Worm (Caenorhabditis elegans) whole organism, L1 larva: ENCODE results near the gene C25F9.6.

Source experiments
- F16B12.6 ChIP-seq: fragments of 150-350 bp; optimal IDR thresholded peaks from 2 replicates; lab custom pipeline; 2014; ENCODE audit warnings: missing biosample characterization, missing genetic modification characterization
- alr-1 ChIP-seq: fragments of 200-800 bp; sonication (Bioruptor generic); optimal IDR thresholded peaks from 2 replicates; lab custom pipeline; 2018; ENCODE audit warnings: borderline replicate concordance, mild to moderate bottlenecking, missing genetic modification characterization, missing compliant biosample characterization
- blmp-1 ChIP-seq: fragments of 150-350 bp; optimal IDR thresholded peaks from 2 replicates; lab custom pipeline; 2014; ENCODE audit warnings: missing biosample characterization, missing genetic modification characterization
- ceh-8 ChIP-seq: fragments of 200-800 bp; sonication (Bioruptor generic); optimal IDR thresholded peaks from 2 replicates; lab custom pipeline; 2018; ENCODE audit warnings: mild to moderate bottlenecking, missing genetic modification characterization, moderate library complexity, missing compliant biosample characterization
- ces-1 ChIP-seq: fragments of 150-350 bp; optimal IDR thresholded peaks from 2 replicates; lab custom pipeline; 2014; ENCODE audit warnings: missing biosample characterization, missing genetic modification reagents, missing genetic modification characterization
- efl-1 ChIP-seq, 4 experiments: fragments of 150-350 bp; optimal IDR thresholded peaks in 3 of 4; peaks in 1 of 4; 1 replicate in 1 of 4; 2 replicates in 3 of 4; lab custom pipeline; 2014; ENCODE audit warnings: missing biosample characterization in 2 of 4, missing genetic modification characterization in 2 of 4, missing genetic modification reagents in 2 of 4
- elt-2 ChIP-seq: sonication (generic microtip); optimal IDR thresholded peaks from 2 replicates; lab custom pipeline; 2016; ENCODE audit warnings: missing genetic modification characterization, mild to moderate bottlenecking, inconsistent platforms, missing compliant biosample characterization, missing genetic modification reagents
- elt-3 ChIP-seq, 6 experiments: fragments of 150-350 bp in 1 of 6; sonication (generic microtip); optimal IDR thresholded peaks; 2 replicates each; lab custom pipeline; 2017 to 2018; ENCODE audit warnings: missing biosample characterization in 6 of 6, missing genetic modification characterization in 6 of 6, inconsistent platforms in 1 of 6
- fkh-4 ChIP-seq: sonication (generic microtip); optimal IDR thresholded peaks from 2 replicates; lab custom pipeline; 2016; ENCODE audit warnings: missing compliant biosample characterization, missing genetic modification characterization, borderline replicate concordance
- hlh-17 ChIP-seq: fragments of 200-800 bp; sonication (Bioruptor generic); optimal IDR thresholded peaks from 2 replicates; lab custom pipeline; 2018; ENCODE audit warnings: missing genetic modification characterization, mild to moderate bottlenecking, missing compliant biosample characterization, moderate library complexity, borderline replicate concordance
- jun-1 ChIP-seq: fragments of 150-350 bp; optimal IDR thresholded peaks from 2 replicates; lab custom pipeline; 2014; ENCODE audit warnings: missing biosample characterization, missing genetic modification reagents, missing genetic modification characterization
- lin-14 ChIP-seq: fragments of 200-800 bp; sonication (Bioruptor generic); optimal IDR thresholded peaks from 2 replicates; lab custom pipeline; 2018; ENCODE audit warnings: mild to moderate bottlenecking, missing genetic modification characterization, moderate library complexity, missing compliant biosample characterization
- lin-15B ChIP-seq: fragments of 150-350 bp; sonication (generic microtip); optimal IDR thresholded peaks from 3 replicates; lab custom pipeline; 2014; ENCODE audit warnings: missing biosample characterization, missing genetic modification characterization
- lin-35 ChIP-seq, 2 experiments: fragments of 150-350 bp; optimal IDR thresholded peaks; 2 replicates each; lab custom pipeline; 2014; ENCODE audit warnings: missing biosample characterization in 2 of 2, missing genetic modification characterization in 2 of 2, missing genetic modification reagents in 2 of 2
- nhr-11 ChIP-seq: fragments of 150-350 bp; optimal IDR thresholded peaks from 2 replicates; lab custom pipeline; 2014; ENCODE audit warnings: missing biosample characterization, missing genetic modification characterization
- nhr-12 ChIP-seq: sonication (generic microtip); optimal IDR thresholded peaks from 2 replicates; lab custom pipeline; 2017; ENCODE audit warnings: missing biosample characterization, missing genetic modification characterization
- nhr-19 ChIP-seq: fragments of 200-800 bp; sonication (Bioruptor generic); conservative IDR thresholded peaks from 2 replicates; pipeline ENCODE4 v1.3.6; 2022; ENCODE audit warnings: missing genetic modification characterization, missing compliant biosample characterization
- nhr-20 ChIP-seq: sonication (generic microtip); optimal IDR thresholded peaks from 2 replicates; lab custom pipeline; 2016; ENCODE audit warnings: mild to moderate bottlenecking, missing genetic modification characterization, missing compliant biosample characterization
- nhr-85 ChIP-seq: sonication (generic microtip); peaks from one replicate; lab custom pipeline; 2016; ENCODE audit warnings: missing genetic modification characterization, inconsistent platforms, missing compliant biosample characterization
- pax-3 ChIP-seq: fragments of 200-800 bp; sonication (Bioruptor generic); optimal IDR thresholded peaks from 2 replicates; lab custom pipeline; 2018; ENCODE audit warnings: mild to moderate bottlenecking, missing genetic modification characterization, moderate library complexity, missing compliant biosample characterization
- pqm-1 ChIP-seq: sonication (generic microtip); optimal IDR thresholded peaks from 3 replicates; lab custom pipeline; 2017; ENCODE audit warnings: missing biosample characterization, missing genetic modification characterization
- rnt-1 ChIP-seq: sonication (generic microtip); optimal IDR thresholded peaks from 2 replicates; lab custom pipeline; 2016; ENCODE audit warnings: mild to moderate bottlenecking, missing genetic modification characterization, moderate library complexity, missing compliant biosample characterization
- snpc-4 ChIP-seq: fragments of 150-350 bp; optimal IDR thresholded peaks from 2 replicates; lab custom pipeline; 2014; ENCODE audit warnings: missing biosample characterization, missing genetic modification characterization
- snu-23 ChIP-seq: sonication (generic microtip); optimal IDR thresholded peaks from 2 replicates; lab custom pipeline; 2016; ENCODE audit warnings: missing genetic modification characterization, missing compliant biosample characterization
- swsn-7 ChIP-seq: sonication (generic microtip); optimal IDR thresholded peaks from 2 replicates; lab custom pipeline; 2016; ENCODE audit warnings: missing genetic modification characterization, missing compliant biosample characterization
- unc-130 ChIP-seq: fragments of 150-350 bp; optimal IDR thresholded peaks from 2 replicates; lab custom pipeline; 2017; ENCODE audit warnings: missing biosample characterization, missing genetic modification characterization, inconsistent platforms

C25F9.6 gene

DNA sequence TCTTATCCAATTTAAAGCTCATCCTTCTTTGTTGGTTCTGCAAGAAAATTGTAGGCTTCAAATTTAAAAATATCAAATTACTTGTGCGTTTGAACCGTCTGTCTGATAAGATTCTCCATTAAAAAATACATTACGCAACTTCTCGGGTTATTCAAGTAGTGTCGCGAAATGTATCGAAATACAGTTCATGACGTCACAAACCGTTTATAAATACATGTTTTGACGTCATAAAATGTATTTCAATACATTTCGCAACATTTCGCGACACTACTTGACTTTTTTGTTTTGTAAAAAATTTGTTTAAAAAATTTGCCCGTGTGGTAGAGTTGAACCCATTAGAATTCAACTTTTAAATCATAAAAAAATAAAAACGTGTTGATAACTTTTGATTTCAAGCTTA lies 38.5 kb upstream of the C25F9.6 start (continued):
- TF ChIP-seq alr-1, result no peak
- no peak for TF ChIP-seq jun-1 (tag; lab: Kevin White, UChicago)
- no peak for TF ChIP-seq F16B12.6

DNA sequence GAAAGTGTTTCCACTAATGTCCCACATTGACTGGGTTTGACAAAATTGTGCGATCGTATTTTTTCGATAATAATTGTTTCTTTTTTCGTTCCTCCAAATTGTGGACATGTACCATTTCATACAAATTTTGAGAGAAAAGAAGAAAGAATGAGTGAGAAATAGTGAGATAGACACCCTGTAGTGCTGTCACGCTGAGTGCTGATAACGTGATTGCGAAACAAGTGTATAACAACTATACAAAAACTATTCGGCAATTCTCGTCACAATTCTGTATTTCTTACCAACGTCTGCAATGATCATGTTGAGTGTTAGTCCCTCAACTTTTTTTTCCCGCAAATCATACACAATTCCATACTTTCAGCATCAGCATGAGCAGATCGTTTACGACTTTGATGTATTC lies 31.2 kb upstream of the C25F9.6 start, which contains the start of gene C25F9.14:
Gene C25F9.14, plus strand, starts transcription at position 178 of the 400 bp plus-strand sequence.
- TF ChIP-seq efl-1 (optimal IDR thresholded peaks at IDR 0.05; lab: Kevin White, UChicago), result no peak
- peak in 1 of 2 experiments; percentile 21 for TF ChIP-seq efl-1 (GFP tag; optimal IDR thresholded peaks at IDR 0.05 in 1 of 2; lab: Kevin White, UChicago)
- no peak for TF ChIP-seq ceh-8 (GFP tag; lab: Kevin White, UChicago)

- TF ChIP-seq lin-35 (GFP tag; optimal IDR thresholded peaks at IDR 0.05; lab: Kevin White, UChicago), result peak in 1 of 2 experiments; percentile 15
- TF ChIP-seq lin-15B, result no peak
- TF ChIP-seq efl-1 (optimal IDR thresholded peaks at IDR 0.05; lab: Kevin White, UChicago), result no peak
- TF ChIP-seq efl-1 (GFP tag; optimal IDR thresholded peaks at IDR 0.05 in 1 of 2; lab: Kevin White, UChicago), result peak in 1 of 2 experiments; percentile 40
Observed at ce11 chrV:19433806-19434437, 28.8 kb upstream of the C25F9.6 start, which contains the start of gene C25F9.16. C25F9.16 (plus strand) TSS chrV:19434387.

DNA sequence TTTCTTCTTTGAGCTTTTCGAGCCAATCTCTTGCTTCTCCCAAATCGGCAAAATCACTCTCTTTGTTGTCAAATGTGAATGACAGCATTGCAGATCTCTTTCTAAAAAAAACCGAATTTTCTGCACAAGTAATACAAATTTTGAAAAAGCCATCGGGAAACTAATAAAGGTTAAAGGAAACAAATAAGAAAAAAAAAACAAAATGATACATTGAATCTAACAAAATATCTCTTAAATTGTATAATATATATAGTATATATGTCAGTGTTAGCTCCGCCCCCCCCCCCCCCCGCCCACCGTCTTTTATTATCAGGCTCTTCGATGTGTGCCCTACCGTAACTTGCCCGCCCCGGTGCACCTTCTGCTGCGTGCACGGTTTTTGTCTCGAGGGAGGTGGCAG lies 27.8 kb upstream of the C25F9.6 start, which contains the start of gene C25F9.11:
Gene C25F9.11, minus strand, starts transcription at position 101 of the 400 bp plus-strand sequence.
- no peak for TF ChIP-seq snu-23 (GFP tag; lab: Kevin White, UChicago)
- no peak for TF ChIP-seq fkh-4 (tag; lab: Kevin White, UChicago)
- no peak for TF ChIP-seq snpc-4 (tag; lab: Kevin White, UChicago)
- TF ChIP-seq nhr-11 (tag; lab: Kevin White, UChicago), result no peak
- TF ChIP-seq nhr-12 (tag; lab: Kevin White, UChicago), result no peak
- TF ChIP-seq swsn-7 (tag; lab: Kevin White, UChicago), result no peak
- no peak for TF ChIP-seq nhr-85 (tag; lab: Kevin White, UChicago)
- TF ChIP-seq rnt-1, result no peak
- TF ChIP-seq ces-1 (GFP tag; lab: Kevin White, UChicago), result no peak
- no peak for TF ChIP-seq hlh-17 (GFP tag; lab: Kevin White, UChicago)
- TF ChIP-seq pqm-1 (tag; lab: Kevin White, UChicago), result no peak
- TF ChIP-seq elt-3 (tag; optimal IDR thresholded peaks at IDR 0.05; lab: Kevin White, UChicago), result no peak
- TF ChIP-seq alr-1, result no peak
- no peak for TF ChIP-seq lin-14 (GFP tag; lab: Kevin White, UChicago)
- TF ChIP-seq pax-3 (tag; lab: Kevin White, UChicago), result no peak
- TF ChIP-seq blmp-1 (tag; lab: Kevin White, UChicago), result no peak
- no peak for TF ChIP-seq ceh-8 (GFP tag; lab: Kevin White, UChicago)
- no peak for TF ChIP-seq nhr-20 (tag; lab: Kevin White, UChicago)
- TF ChIP-seq, all 84 proteins: peak for 0

DNA sequence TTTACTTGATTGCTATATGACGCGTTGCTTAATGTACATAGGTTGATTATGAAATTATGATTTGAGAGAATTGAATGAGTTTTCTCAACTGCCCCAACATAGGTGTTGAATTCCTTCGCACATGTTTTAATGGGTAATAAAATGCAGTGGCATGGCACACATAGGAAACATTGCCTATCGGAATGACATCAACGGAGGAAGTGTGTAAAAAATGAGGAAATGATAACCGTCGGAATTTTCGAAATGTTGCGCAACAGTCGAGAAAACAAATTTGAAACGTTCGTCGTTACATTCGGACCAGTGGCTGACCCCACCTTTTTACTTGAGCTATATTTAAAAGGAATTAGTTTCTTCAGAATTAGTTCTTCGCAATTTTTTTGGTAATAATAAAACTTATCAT lies 26.9 kb upstream of the C25F9.6 start:
- TF ChIP-seq elt-2 (peak; percentile 14), unc-130 (tag; lab: Kevin White, UChicago) (no peak)

DNA sequence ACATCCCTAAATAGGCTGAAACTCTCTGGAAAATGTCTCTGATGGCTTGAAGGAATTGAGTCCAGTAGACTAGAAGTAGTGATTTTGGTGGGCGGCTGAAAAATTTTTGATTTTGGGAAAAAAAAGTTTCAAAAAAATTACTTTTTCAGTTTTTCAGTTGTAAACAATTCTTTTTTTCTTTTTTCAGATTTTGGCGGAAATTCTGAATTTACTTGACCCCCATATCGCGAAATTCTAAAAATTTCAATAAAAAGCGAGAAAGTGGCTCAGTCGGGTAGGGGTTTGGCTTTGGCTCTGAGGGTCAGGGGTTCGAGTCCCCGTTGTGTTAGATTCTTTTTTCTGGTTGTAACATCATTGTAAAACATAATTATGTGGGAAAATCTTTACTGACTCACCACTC lies 25.9 kb upstream of the C25F9.6 start, which contains the start of gene srw-85:
Gene srw-85, minus strand, starts transcription at position 101 of the 400 bp plus-strand sequence.
- no peak for TF ChIP-seq swsn-7 (tag; lab: Kevin White, UChicago)

- TF ChIP-seq nhr-19 (0 out of 2 replicates have a peak, but pooled peaks have one; percentile 6), ces-1 (GFP tag; lab: Kevin White, UChicago) (no peak)
- TF ChIP-seq, all 84 proteins: peak for 1
Observed at ce11 chrV:19430351-19430913, 25.3 kb upstream of the C25F9.6 start.
